Fruit fly (Drosophila melanogaster) whole organism, embryonic: ENCODE measurements around the gene NK7.1.
A peak's percentile ranks its signal among the peaks of the same experiment; 100 is the strongest.

Experiments used
- Asciz ChIP-seq: fragments of 200-800 bp; sonication (Bioruptor generic); optimal IDR thresholded peaks from 2 replicates; lab custom pipeline; 2017; ENCODE audit warnings: missing biosample characterization, mild to moderate bottlenecking, missing genetic modification characterization, missing genetic modification reagents
- Atf3 ChIP-seq: fragments of 200-800 bp; sonication (Bioruptor generic); optimal IDR thresholded peaks from 3 replicates; lab custom pipeline; 2016; ENCODE audit warnings: missing biosample characterization, missing genetic modification characterization
- C15 ChIP-seq: fragments of 200-800 bp; sonication (Bioruptor generic); IDR thresholded peaks from 3 replicates; pipeline ENCODE4 v1.3.6; 2022; ENCODE audit warnings: missing biosample characterization, missing genetic modification characterization
- CG11093 ChIP-seq: fragments of 200-800 bp; sonication (Bioruptor generic); IDR thresholded peaks from 3 replicates; pipeline ENCODE4 v1.3.6; 2022; ENCODE audit warnings: missing biosample characterization, missing genetic modification characterization
- CG1233 ChIP-seq: fragments of 200-800 bp; sonication (Bioruptor generic); optimal IDR thresholded peaks from 4 replicates; lab custom pipeline; 2018; ENCODE audit warnings: missing biosample characterization, mild to moderate bottlenecking, missing genetic modification characterization
- CG1529 ChIP-seq: fragments of 200-800 bp; sonication (Bioruptor generic); optimal IDR thresholded peaks from 3 replicates; lab custom pipeline; 2018; ENCODE audit warnings: missing biosample characterization, missing genetic modification characterization
- CG18011 ChIP-seq: fragments of 200-800 bp; sonication (Bioruptor generic); optimal IDR thresholded peaks from 2 replicates; lab custom pipeline; 2017; ENCODE audit warnings: missing biosample characterization, missing genetic modification characterization, mild to moderate bottlenecking, moderate library complexity, missing genotype
- CG18764 ChIP-seq: fragments of 200-800 bp; sonication (Bioruptor generic); optimal IDR thresholded peaks from 3 replicates; lab custom pipeline; 2016; ENCODE audit warnings: missing biosample characterization, missing genetic modification characterization
- CG2120 ChIP-seq: fragments of 200-800 bp; sonication (Bioruptor generic); optimal IDR thresholded peaks from 3 replicates; lab custom pipeline; 2016; ENCODE audit warnings: missing biosample characterization, missing genetic modification characterization
- CG3065 ChIP-seq: fragments of 200-800 bp; sonication (Bioruptor generic); optimal IDR thresholded peaks from 2 replicates; lab custom pipeline; 2016; ENCODE audit warnings: missing biosample characterization, missing genetic modification characterization
- CG31441 ChIP-seq: fragments of 200-800 bp; sonication (Bioruptor generic); IDR thresholded peaks from 2 replicates; pipeline ENCODE4 v1.3.6; 2022; ENCODE audit warnings: missing biosample characterization, missing genetic modification characterization
- CG33213 ChIP-seq: fragments of 200-800 bp; sonication (Bioruptor generic); optimal IDR thresholded peaks from 3 replicates; lab custom pipeline; 2016; ENCODE audit warnings: missing biosample characterization, missing genetic modification characterization
- CG43689 ChIP-seq: fragments of 200-800 bp; sonication (Bioruptor generic); IDR thresholded peaks from 2 replicates; pipeline ENCODE4 v1.3.6; 2022; ENCODE audit warnings: missing biosample characterization, missing genetic modification characterization
- CG6683 ChIP-seq: fragments of 200-800 bp; sonication (Bioruptor generic); optimal IDR thresholded peaks from 2 replicates; lab custom pipeline; 2017; ENCODE audit warnings: missing biosample characterization, mild to moderate bottlenecking, missing genetic modification characterization, missing genetic modification reagents
- CG8478 ChIP-seq: fragments of >200 bp; optimal IDR thresholded peaks from 2 replicates; lab custom pipeline; 2018
- Dbx ChIP-seq: fragments of 200-800 bp; sonication (Bioruptor generic); IDR thresholded peaks from 3 replicates; pipeline ENCODE4 v1.3.6; 2022; ENCODE audit warnings: missing biosample characterization, missing genetic modification characterization
- Elba2 ChIP-seq: fragments of 200-800 bp; sonication (Bioruptor generic); optimal IDR thresholded peaks from 3 replicates; lab custom pipeline; 2016; ENCODE audit warnings: missing biosample characterization, missing genetic modification characterization
- HHEX ChIP-seq: fragments of 200-800 bp; sonication (Bioruptor generic); optimal IDR thresholded peaks from 3 replicates; lab custom pipeline; 2017; ENCODE audit warnings: missing biosample characterization, mild to moderate bottlenecking, missing genetic modification characterization, missing genetic modification reagents
- Hr78 ChIP-seq, 2 experiments: fragments of 200-800 bp in 1 of 2; fragments of >200 bp in 1 of 2; sonication (Bioruptor generic) in 1 of 2; optimal IDR thresholded peaks; 2 replicates each; lab custom pipeline; 2017 to 2019; ENCODE audit warnings: missing biosample characterization in 2 of 2, missing genetic modification characterization in 2 of 2, mild to moderate bottlenecking in 1 of 2, moderate library complexity in 1 of 2
- Max ChIP-seq: fragments of 200-800 bp; sonication (Bioruptor generic); optimal IDR thresholded peaks from 2 replicates; lab custom pipeline; 2016; ENCODE audit warnings: missing biosample characterization, mild to moderate bottlenecking, missing genetic modification characterization
- NC2α ChIP-seq: fragments of 200-800 bp; sonication (Bioruptor generic); optimal IDR thresholded peaks from 2 replicates; lab custom pipeline; 2016; ENCODE audit warnings: missing biosample characterization, missing genetic modification characterization
- Optix ChIP-seq: fragments of 200-800 bp; sonication (Bioruptor generic); IDR thresholded peaks from 3 replicates; pipeline ENCODE4 v1.3.6; 2022; ENCODE audit warnings: missing biosample characterization, missing genetic modification characterization
- Rx ChIP-seq: fragments of 200-800 bp; sonication (Bioruptor generic); IDR thresholded peaks from 2 replicates; pipeline ENCODE4 v1.3.6; 2022; ENCODE audit warnings: missing biosample characterization, missing genetic modification characterization
- Sin3A ChIP-seq: fragments of >200 bp; optimal IDR thresholded peaks from 2 replicates; lab custom pipeline; 2018
- TFAM ChIP-seq: fragments of 200-800 bp; sonication (Bioruptor generic); optimal IDR thresholded peaks from 2 replicates; lab custom pipeline; 2017; ENCODE audit warnings: missing biosample characterization, missing genetic modification characterization, inconsistent platforms
- Taf1 ChIP-seq: fragments of 200-800 bp; sonication (Bioruptor generic); IDR thresholded peaks from 2 replicates; pipeline ENCODE4 v1.3.6; 2022; ENCODE audit warnings: missing biosample characterization, missing genetic modification characterization
- Tbp ChIP-seq: fragments of >200 bp; optimal IDR thresholded peaks from 2 replicates; lab custom pipeline; 2018; ENCODE audit warnings: missing biosample characterization, missing genetic modification characterization
- al ChIP-seq: fragments of 200-800 bp; sonication (Bioruptor generic); IDR thresholded peaks from 2 replicates; pipeline ENCODE4 v1.3.6; 2022; ENCODE audit warnings: missing biosample characterization, missing genetic modification characterization
- ash1 ChIP-seq: fragments of 200-800 bp; sonication (Bioruptor generic); optimal IDR thresholded peaks from 2 replicates; lab custom pipeline; 2018; ENCODE audit warnings: missing biosample characterization, mild to moderate bottlenecking, missing genetic modification characterization
- chinmo ChIP-seq: fragments of 200-800 bp; sonication (Bioruptor generic); IDR thresholded peaks from 4 replicates; pipeline ENCODE4 v1.3.6; 2022; ENCODE audit warnings: missing biosample characterization, missing genetic modification characterization; ENCODE audit not compliant: partially characterized antibody
- chm ChIP-seq: fragments of 200-800 bp; sonication (Bioruptor generic); IDR thresholded peaks from 2 replicates; pipeline ENCODE4 v1.3.6; 2022; ENCODE audit warnings: missing biosample characterization, missing genetic modification characterization
- da ChIP-seq: fragments of 200-800 bp; sonication (Bioruptor generic); optimal IDR thresholded peaks from 2 replicates; lab custom pipeline; 2016; ENCODE audit warnings: missing biosample characterization, missing genetic modification characterization
- dan ChIP-seq: fragments of 200-800 bp; sonication (Bioruptor generic); IDR thresholded peaks from 2 replicates; pipeline ENCODE4 v1.3.6; 2022; ENCODE audit warnings: missing biosample characterization, missing genetic modification characterization
- ewg ChIP-seq: fragments of 200-800 bp; sonication (Bioruptor generic); optimal IDR thresholded peaks from 3 replicates; lab custom pipeline; 2017; ENCODE audit warnings: mild to moderate bottlenecking, missing biosample characterization, missing genetic modification reagents, missing genetic modification characterization
- eyg ChIP-seq: fragments of 200-800 bp; sonication (Bioruptor generic); optimal IDR thresholded peaks from 3 replicates; lab custom pipeline; 2016; ENCODE audit warnings: missing biosample characterization, missing genetic modification characterization
- fd64A ChIP-seq: fragments of 200-800 bp; sonication (Bioruptor generic); optimal IDR thresholded peaks from 3 replicates; lab custom pipeline; 2018; ENCODE audit warnings: missing biosample characterization, mild to moderate bottlenecking, missing genetic modification characterization
- gcm ChIP-seq: fragments of 200-800 bp; sonication (Bioruptor generic); optimal IDR thresholded peaks from 2 replicates; lab custom pipeline; 2019; ENCODE audit warnings: missing biosample characterization, mild to moderate bottlenecking, missing genetic modification characterization, moderate library complexity
- kay ChIP-seq: fragments of 200-800 bp; sonication (Bioruptor generic); optimal IDR thresholded peaks from 2 replicates; lab custom pipeline; 2016; ENCODE audit warnings: missing biosample characterization, missing genetic modification characterization
- klu ChIP-seq: fragments of 200-800 bp; sonication (Bioruptor generic); IDR thresholded peaks from 2 replicates; pipeline ENCODE4 v1.3.6; 2022; ENCODE audit warnings: missing biosample characterization, missing genetic modification characterization
- knrl ChIP-seq: fragments of 200-800 bp; sonication (Bioruptor generic); IDR thresholded peaks from 3 replicates; pipeline ENCODE4 v1.3.6; 2022; ENCODE audit warnings: missing biosample characterization, missing genetic modification characterization; ENCODE audit not compliant: partially characterized antibody
- nom ChIP-seq: fragments of 200-800 bp; sonication (Bioruptor generic); optimal IDR thresholded peaks from 2 replicates; lab custom pipeline; 2017; ENCODE audit warnings: missing biosample characterization, missing genetic modification characterization, mild to moderate bottlenecking, moderate library complexity, missing genetic modification reagents
- otp ChIP-seq: fragments of 200-800 bp; sonication (Bioruptor generic); IDR thresholded peaks from 3 replicates; pipeline ENCODE4, ENCODE4 v1.3.6; 2022; ENCODE audit warnings: missing biosample characterization, missing genetic modification characterization
- phol ChIP-seq: fragments of 200-800 bp; sonication (Bioruptor generic); optimal IDR thresholded peaks from 3 replicates; lab custom pipeline; 2018; ENCODE audit warnings: missing biosample characterization, mild to moderate bottlenecking, missing genetic modification characterization, moderate library complexity
- run ChIP-seq: fragments of 200-800 bp; sonication (Bioruptor generic); optimal IDR thresholded peaks from 3 replicates; lab custom pipeline; 2018; ENCODE audit warnings: missing biosample characterization, mild to moderate bottlenecking, missing genetic modification characterization
- sc ChIP-seq, 3 experiments: fragments of >200 bp in 2 of 3; fragments of 200-800 bp in 1 of 3; sonication (Bioruptor generic) in 1 of 3; optimal IDR thresholded peaks; 2 replicates in 2 of 3; 3 replicates in 1 of 3; lab custom pipeline; 2017; ENCODE audit warnings: mild to moderate bottlenecking in 1 of 3, missing biosample characterization in 1 of 3, missing genetic modification characterization in 1 of 3, missing genetic modification reagents in 1 of 3
- sim ChIP-seq: fragments of 200-800 bp; sonication (Bioruptor generic); IDR thresholded peaks from 2 replicates; pipeline ENCODE4 v1.3.6; 2022; ENCODE audit warnings: missing biosample characterization, missing genetic modification characterization
- stwl ChIP-seq: fragments of 200-800 bp; sonication (Bioruptor generic); optimal IDR thresholded peaks from 3 replicates; lab custom pipeline; 2018; ENCODE audit warnings: missing biosample characterization, mild to moderate bottlenecking, missing genetic modification characterization, moderate library complexity
- tll ChIP-seq, 2 experiments: fragments of 200-800 bp in 1 of 2; fragments of >200 bp in 1 of 2; sonication (Bioruptor generic) in 1 of 2; optimal IDR thresholded peaks; 2 replicates each; lab custom pipeline; 2017 to 2019; ENCODE audit warnings: missing biosample characterization in 2 of 2, missing genetic modification characterization in 2 of 2, mild to moderate bottlenecking in 1 of 2, moderate library complexity in 1 of 2
- trh ChIP-seq: fragments of 200-800 bp; sonication (Bioruptor generic); optimal IDR thresholded peaks from 2 replicates; lab custom pipeline; 2016; ENCODE audit warnings: missing biosample characterization, missing genetic modification characterization
- zen ChIP-seq: fragments of 200-800 bp; sonication (Bioruptor generic); optimal IDR thresholded peaks from 3 replicates; lab custom pipeline; 2018; ENCODE audit warnings: missing biosample characterization, mild to moderate bottlenecking, missing genetic modification characterization, moderate library complexity

The NK7.1 gene

dm6 chr3R:14283754-14284421 lies 88.9 kb downstream of the NK7.1 start (continued):
- TF ChIP-seq eyg: peak; percentile 57
- TF ChIP-seq sc (optimal IDR thresholded peaks at IDR 0.05; lab: Kevin White, UChicago): no peak
- TF ChIP-seq sc (GFP tag; optimal IDR thresholded peaks at IDR 0.05; lab: Kevin White, UChicago): peak; percentile 98
- no peak for TF ChIP-seq Dbx
- peak; percentile 99 for TF ChIP-seq CG2120 (GFP tag; lab: Kevin White, UChicago)
- peak; percentile 71 for TF ChIP-seq ash1
- no peak for TF ChIP-seq knrl (GFP tag; lab: Robert Waterston, UW)
- TF ChIP-seq stwl (tag; lab: Kevin White, UChicago): peak; percentile 46
- peak; percentile 60 for TF ChIP-seq nom (GFP tag; lab: Kevin White, UChicago)
- peak; percentile 96 for TF ChIP-seq zen (tag; lab: Kevin White, UChicago)
- peak; percentile 97 for TF ChIP-seq run (tag; lab: Kevin White, UChicago)
- peak; percentile 14 for TF ChIP-seq Elba2 (GFP tag; lab: Kevin White, UChicago)
- TF ChIP-seq Atf3 (GFP tag; lab: Kevin White, UChicago): peak; percentile 92
- peak in 1 of 2 experiments; percentile 94 for TF ChIP-seq Hr78 (GFP tag; optimal IDR thresholded peaks at IDR 0.05; lab: Kevin White, UChicago)
- peak; percentile 90 for TF ChIP-seq CG18011 (GFP tag; lab: Kevin White, UChicago)
- TF ChIP-seq Asciz (GFP tag; lab: Kevin White, UChicago): peak; percentile 99
- TF ChIP-seq C15: no peak
- TF ChIP-seq phol (tag; lab: Kevin White, UChicago): peak; percentile 98
- peak; percentile 96 for TF ChIP-seq ewg (GFP tag; lab: Kevin White, UChicago)
- no peak for TF ChIP-seq sim (GFP tag; lab: Robert Waterston, UW)
- TF ChIP-seq CG1233 (GFP tag; lab: Kevin White, UChicago): peak; percentile 98
- TF ChIP-seq CG18764 (GFP tag; lab: Kevin White, UChicago): peak; percentile 97
- TF ChIP-seq da (GFP tag; lab: Kevin White, UChicago): peak; percentile 87
- no peak for TF ChIP-seq Taf1 (GFP tag; lab: Robert Waterston, UW)
- peak; percentile 90 for TF ChIP-seq CG33213
- no peak for TF ChIP-seq CG31441 (GFP tag; lab: Robert Waterston, UW)
- TF ChIP-seq trh (GFP tag; lab: Kevin White, UChicago): peak; percentile 98
- peak; percentile 98 for TF ChIP-seq Max
- no peak for TF ChIP-seq Rx (GFP tag; lab: Robert Waterston, UW)
- TF ChIP-seq fd64A: peak; percentile 90
- TF ChIP-seq gcm (GFP tag; lab: Kevin White, UChicago): peak; percentile 98
- TF ChIP-seq CG6683: peak; percentile 96
- TF ChIP-seq HHEX (GFP tag; lab: Kevin White, UChicago): peak; percentile 98
- no peak for TF ChIP-seq Tbp (GFP tag; lab: Kevin White, UChicago)
- no peak for TF ChIP-seq Sin3A (lab: Kevin White, UChicago)
- peak; percentile 88 for TF ChIP-seq TFAM (GFP tag; lab: Kevin White, UChicago)
- peak in 1 of 2 experiments; percentile 23 for TF ChIP-seq tll (GFP tag; optimal IDR thresholded peaks at IDR 0.05; lab: Kevin White, UChicago)
- TF ChIP-seq CG3065: peak; percentile 97
- peak; percentile 90 for TF ChIP-seq NC2α
- no peak for TF ChIP-seq otp
- no peak for TF ChIP-seq chm
- no peak for TF ChIP-seq klu (GFP tag; lab: Robert Waterston, UW)
- peak; percentile 98 for TF ChIP-seq CG1529 (GFP tag; lab: Kevin White, UChicago)
- no peak for TF ChIP-seq dan (GFP tag; lab: Robert Waterston, UW)
- TF ChIP-seq al: no peak
- TF ChIP-seq kay (GFP tag; lab: Kevin White, UChicago): peak; percentile 96
- no peak for TF ChIP-seq CG43689 (GFP tag; lab: Robert Waterston, UW)
- no peak for TF ChIP-seq Optix (GFP tag; lab: Robert Waterston, UW)
- no peak for TF ChIP-seq CG8478 (lab: Kevin White, UChicago)
- no peak for TF ChIP-seq chinmo (GFP tag; lab: Robert Waterston, UW)
- TF ChIP-seq CG11093 (GFP tag; lab: Robert Waterston, UW): peak; percentile 98
